Fruit fly (Drosophila melanogaster): ENCODE data around the gene CG31415.

Gene CG31415

dm6 chr3R:9704183-9705007 is 38.9 kb upstream of the CG31415 start (continued):
- TF ChIP-seq ci (GFP tag; IDR thresholded peaks at IDR 0.05) (no peak), NFAT (GFP tag; IDR thresholded peaks at IDR 0.05) (no peak), slou (GFP tag; optimal IDR thresholded peaks at IDR 0.05) (no peak), HHEX (GFP tag; optimal IDR thresholded peaks at IDR 0.05) (no peak), pfk (GFP tag; optimal IDR thresholded peaks at IDR 0.05) (no peak), CG9609 (GFP tag; optimal IDR thresholded peaks at IDR 0.05) (no peak), CG3163 (GFP tag; optimal IDR thresholded peaks at IDR 0.05) (peak; percentile 10), hth (optimal IDR thresholded peaks at IDR 0.05) (no peak), CG1529 (GFP tag; optimal IDR thresholded peaks at IDR 0.05) (no peak), chinmo (GFP tag; IDR thresholded peaks at IDR 0.05; ENCODE audit: partially characterized antibody) (no peak), Vsx1 (GFP tag; optimal IDR thresholded peaks at IDR 0.05) (no peak), Ssrp (tag; optimal IDR thresholded peaks at IDR 0.05) (no peak), lbe (GFP tag; optimal IDR thresholded peaks at IDR 0.05) (no peak), zfh1 (GFP tag; IDR thresholded peaks at IDR 0.05) (no peak), CG15514 (GFP tag; optimal IDR thresholded peaks at IDR 0.05) (peak; percentile 7), NC2α (GFP tag; optimal IDR thresholded peaks at IDR 0.05) (no peak), Myb (GFP tag; optimal IDR thresholded peaks at IDR 0.05) (no peak), bbx (GFP tag; IDR thresholded peaks at IDR 0.05; ENCODE audit: partially characterized antibody) (no peak), gsb (GFP tag; IDR thresholded peaks at IDR 0.05) (no peak), Atf3 (GFP tag; optimal IDR thresholded peaks at IDR 0.05) (peak; percentile 34), Doc2 (GFP tag; IDR thresholded peaks at IDR 0.05) (no peak), cato (GFP tag; optimal IDR thresholded peaks at IDR 0.05; ENCODE audit: borderline replicate concordance) (no peak), CG9817 (tag; optimal IDR thresholded peaks at IDR 0.05) (no peak), NK7.1 (GFP tag; optimal IDR thresholded peaks at IDR 0.05) (no peak), tio (GFP tag; optimal IDR thresholded peaks at IDR 0.05) (no peak), CG11560 (tag; IDR thresholded peaks at IDR 0.05) (no peak), odd (GFP tag; optimal IDR thresholded peaks at IDR 0.05) (no peak), cwo (GFP tag; optimal IDR thresholded peaks at IDR 0.05) (peak; percentile 73), CG7786 (GFP tag; optimal IDR thresholded peaks at IDR 0.05) (no peak), CG4360 (GFP tag; IDR thresholded peaks at IDR 0.05) (no peak), Awh (GFP tag; IDR thresholded peaks at IDR 0.05) (no peak), C15 (GFP tag; IDR thresholded peaks at IDR 0.05) (no peak), gro (GFP tag; optimal IDR thresholded peaks at IDR 0.05) (no peak), YL-1 (GFP tag; optimal IDR thresholded peaks at IDR 0.05) (no peak), CG2875 (GFP tag; optimal IDR thresholded peaks at IDR 0.05) (no peak), CG7987 (GFP tag; optimal IDR thresholded peaks at IDR 0.05) (no peak), CG31388 (GFP tag; optimal IDR thresholded peaks at IDR 0.05) (no peak), CG2202 (tag; optimal IDR thresholded peaks at IDR 0.05) (no peak), CG14014 (GFP tag; IDR thresholded peaks at IDR 0.05) (no peak), CG13296 (GFP tag; optimal IDR thresholded peaks at IDR 0.05) (no peak), CG3995 (GFP tag; optimal IDR thresholded peaks at IDR 0.05) (no peak), stwl (tag; optimal IDR thresholded peaks at IDR 0.05) (peak; percentile 1), unc-4 (GFP tag; IDR thresholded peaks at IDR 0.05; ENCODE audit: partially characterized antibody) (no peak), ato (GFP tag; IDR thresholded peaks at IDR 0.05; ENCODE audit: partially characterized antibody) (no peak), CG15696 (tag; optimal IDR thresholded peaks at IDR 0.05) (no peak), usp (GFP tag; optimal IDR thresholded peaks at IDR 0.05) (no peak), Lim3 (GFP tag; IDR thresholded peaks at IDR 0.05) (no peak), CHES-1-like (GFP tag; optimal IDR thresholded peaks at IDR 0.05) (no peak), ewg (GFP tag; optimal IDR thresholded peaks at IDR 0.05) (no peak), CG10366 (GFP tag; IDR thresholded peaks at IDR 0.05) (no peak)
